Worm (Caenorhabditis elegans) whole organism, L2 larva: ENCODE results near the gene fipr-6.

Source experiments
- C34F6.9 ChIP-seq: fragments of 150-350 bp; optimal IDR thresholded peaks from 2 replicates; lab custom pipeline; 2014; ENCODE audit warnings: missing biosample characterization, missing genetic modification characterization
- F13H6.1 ChIP-seq: sonication (generic microtip); optimal IDR thresholded peaks from 2 replicates; lab custom pipeline; 2016; ENCODE audit warnings: missing genetic modification characterization, missing compliant biosample characterization
- R02D3.7 ChIP-seq: fragments of 150-350 bp; optimal IDR thresholded peaks from 2 replicates; lab custom pipeline; 2014; ENCODE audit warnings: missing biosample characterization, missing genetic modification characterization
- alr-1 ChIP-seq: fragments of 150-350 bp; optimal IDR thresholded peaks from 2 replicates; lab custom pipeline; 2014; ENCODE audit warnings: missing biosample characterization, missing genetic modification characterization
- aly-2 ChIP-seq: fragments of 150-350 bp; optimal IDR thresholded peaks from 2 replicates; lab custom pipeline; 2014; ENCODE audit warnings: missing biosample characterization, missing genetic modification characterization
- blmp-1 ChIP-seq: sonication (generic microtip); optimal IDR thresholded peaks from 2 replicates; lab custom pipeline; 2017; ENCODE audit warnings: missing genetic modification characterization, mild to moderate bottlenecking, missing compliant biosample characterization, antibody characterized with exemption, moderate library complexity; ENCODE audit not compliant: insufficient read depth
- ceh-16 ChIP-seq: fragments of 150-350 bp; optimal IDR thresholded peaks from 2 replicates; lab custom pipeline; 2014; ENCODE audit warnings: missing biosample characterization, missing genetic modification characterization
- ceh-82 ChIP-seq: fragments of 150-350 bp; optimal IDR thresholded peaks from 2 replicates; lab custom pipeline; 2014; ENCODE audit warnings: missing biosample characterization, missing genetic modification characterization
- crh-2 ChIP-seq: sonication (generic microtip); optimal IDR thresholded peaks from 2 replicates; lab custom pipeline; 2017; ENCODE audit warnings: missing biosample characterization, missing genetic modification characterization
- egl-27 ChIP-seq: sonication (generic microtip); optimal IDR thresholded peaks from 3 replicates; lab custom pipeline; 2017; ENCODE audit warnings: missing biosample characterization, missing genetic modification reagents, missing genetic modification characterization
- elt-1 ChIP-seq: fragments of 150-350 bp; optimal IDR thresholded peaks from 2 replicates; lab custom pipeline; 2014; ENCODE audit warnings: missing biosample characterization, missing genetic modification characterization
- elt-3 ChIP-seq: sonication (generic microtip); optimal IDR thresholded peaks from 2 replicates; lab custom pipeline; 2017; ENCODE audit warnings: missing biosample characterization, missing genetic modification characterization
- fos-1 ChIP-seq: fragments of 150-350 bp; optimal IDR thresholded peaks from 2 replicates; lab custom pipeline; 2014; ENCODE audit warnings: missing biosample characterization, missing genetic modification characterization
- lin-11 ChIP-seq: fragments of 150-350 bp; sonication (generic microtip); optimal IDR thresholded peaks from 2 replicates; lab custom pipeline; 2014; ENCODE audit warnings: missing biosample characterization, missing genetic modification characterization, inconsistent platforms, mixed read lengths
- lin-13 ChIP-seq: fragments of 150-350 bp; optimal IDR thresholded peaks from 2 replicates; lab custom pipeline; 2014; ENCODE audit warnings: missing biosample characterization, missing genetic modification reagents, missing genetic modification characterization
- lin-39 ChIP-seq: fragments of 150-350 bp; optimal IDR thresholded peaks from 2 replicates; lab custom pipeline; 2014; ENCODE audit warnings: missing biosample characterization, missing genetic modification reagents, missing genetic modification characterization
- lsy-2 ChIP-seq, 2 experiments: fragments of 150-350 bp in 1 of 2; sonication (generic microtip) in 1 of 2; optimal IDR thresholded peaks; 2 replicates each; lab custom pipeline; 2014 to 2017; ENCODE audit warnings: missing biosample characterization in 2 of 2, missing genetic modification characterization in 2 of 2
- mab-5 ChIP-seq: fragments of 150-350 bp; optimal IDR thresholded peaks from 2 replicates; lab custom pipeline; 2014; ENCODE audit warnings: missing biosample characterization, missing genetic modification characterization
- mdl-1 ChIP-seq, 2 experiments: fragments of 150-350 bp in 1 of 2; sonication (generic microtip) in 1 of 2; optimal IDR thresholded peaks; 2 replicates each; lab custom pipeline; 2017; ENCODE audit warnings: missing biosample characterization in 2 of 2, missing genetic modification characterization in 2 of 2
- nhr-10 ChIP-seq: sonication (generic microtip); optimal IDR thresholded peaks from 2 replicates; lab custom pipeline; 2017; ENCODE audit warnings: missing biosample characterization, missing genetic modification characterization
- nhr-11 ChIP-seq: fragments of 150-350 bp; optimal IDR thresholded peaks from 2 replicates; lab custom pipeline; 2014; ENCODE audit warnings: missing biosample characterization, missing genetic modification characterization
- nhr-12 ChIP-seq: fragments of 150-350 bp; optimal IDR thresholded peaks from 2 replicates; lab custom pipeline; 2014; ENCODE audit warnings: missing biosample characterization, missing genetic modification characterization
- nhr-129 ChIP-seq: fragments of 150-350 bp; optimal IDR thresholded peaks from 2 replicates; lab custom pipeline; 2014; ENCODE audit warnings: missing biosample characterization, missing genetic modification characterization
- nhr-21 ChIP-seq: fragments of 150-350 bp; optimal IDR thresholded peaks from 2 replicates; lab custom pipeline; 2014; ENCODE audit warnings: missing biosample characterization, missing genetic modification characterization
- nhr-23 ChIP-seq: fragments of 150-350 bp; optimal IDR thresholded peaks from 2 replicates; lab custom pipeline; 2014; ENCODE audit warnings: missing biosample characterization, missing genetic modification reagents, missing genetic modification characterization
- nhr-25 ChIP-seq: fragments of 150-350 bp; sonication (generic microtip); optimal IDR thresholded peaks from 3 replicates; lab custom pipeline; 2014; ENCODE audit warnings: missing biosample characterization, missing genetic modification characterization
- nhr-6 ChIP-seq: fragments of 150-350 bp; optimal IDR thresholded peaks from 2 replicates; lab custom pipeline; 2014; ENCODE audit warnings: missing biosample characterization, missing genetic modification characterization
- nhr-77 ChIP-seq: fragments of 150-350 bp; optimal IDR thresholded peaks from 2 replicates; lab custom pipeline; 2014; ENCODE audit warnings: missing biosample characterization, missing genetic modification characterization
- sem-4 ChIP-seq: fragments of 150-350 bp; optimal IDR thresholded peaks from 2 replicates; lab custom pipeline; 2014; ENCODE audit warnings: missing biosample characterization, missing genetic modification reagents, missing genetic modification characterization
- skn-1 ChIP-seq: sonication (generic microtip); optimal IDR thresholded peaks from 2 replicates; lab custom pipeline; 2017; ENCODE audit warnings: missing biosample characterization, missing genetic modification characterization
- sma-3 ChIP-seq: sonication (generic microtip); optimal IDR thresholded peaks from 2 replicates; lab custom pipeline; 2016; ENCODE audit warnings: missing genetic modification reagents, missing genetic modification characterization, missing compliant biosample characterization
- sma-9 ChIP-seq, 2 experiments: fragments of 150-350 bp in 1 of 2; sonication (generic microtip) in 1 of 2; optimal IDR thresholded peaks; 2 replicates each; lab custom pipeline; 2014 to 2016; ENCODE audit warnings: missing genetic modification characterization in 2 of 2, mild to moderate bottlenecking in 1 of 2, missing biosample characterization in 1 of 2, missing compliant biosample characterization in 1 of 2, missing genetic modification reagents in 1 of 2, moderate library complexity in 1 of 2
- snpc-4 ChIP-seq: fragments of 150-350 bp; optimal IDR thresholded peaks from 2 replicates; lab custom pipeline; 2014; ENCODE audit warnings: missing biosample characterization, missing genetic modification characterization
- unc-39 ChIP-seq: fragments of 150-350 bp; optimal IDR thresholded peaks from 2 replicates; lab custom pipeline; 2014; ENCODE audit warnings: missing biosample characterization, missing genetic modification characterization
- unc-55 ChIP-seq: fragments of 150-350 bp; sonication (generic microtip); optimal IDR thresholded peaks from 3 replicates; lab custom pipeline; 2014; ENCODE audit warnings: missing biosample characterization, missing genetic modification reagents, missing genetic modification characterization
- zag-1 ChIP-seq: fragments of 150-350 bp; optimal IDR thresholded peaks from 2 replicates; lab custom pipeline; 2014; ENCODE audit warnings: missing biosample characterization, missing genetic modification characterization
- ztf-1 ChIP-seq: fragments of 200-800 bp; sonication (Bioruptor generic); conservative IDR thresholded peaks from 2 replicates; pipeline ENCODE4 v1.3.6; 2022; ENCODE audit warnings: missing genetic modification characterization, missing compliant biosample characterization
- ztf-4 ChIP-seq: fragments of 150-350 bp; optimal IDR thresholded peaks from 2 replicates; lab custom pipeline; 2014; ENCODE audit warnings: missing biosample characterization, missing genetic modification characterization

The fipr-6 gene

DNA sequence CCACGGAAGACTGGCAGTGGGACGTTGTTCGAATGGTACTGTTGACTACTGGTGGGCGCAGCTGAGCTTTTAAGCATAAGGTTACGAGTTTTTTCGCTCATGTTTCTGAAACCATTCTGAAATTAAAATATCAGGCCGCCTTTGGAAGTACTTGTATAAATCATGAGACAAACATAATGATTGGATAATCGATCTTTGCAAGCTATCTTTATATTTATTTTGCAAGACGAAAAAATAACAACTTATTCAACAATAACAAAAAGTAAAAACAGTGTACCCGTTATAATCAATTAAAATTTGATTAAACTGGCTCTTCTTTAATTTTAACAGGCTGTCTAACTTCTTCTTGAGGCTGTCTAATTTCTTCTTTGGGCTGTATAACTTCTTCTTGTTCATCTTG, 25.5 kb upstream of the fipr-6 start, which contains the start of gene ZK856.16:
Gene ZK856.16, minus strand, starts transcription at position 101 of the 400 bp plus-strand sequence.
- TF ChIP-seq mab-5 (tag; lab: Kevin White, UChicago) (no peak), nhr-21 (tag; lab: Kevin White, UChicago) (no peak), nhr-12 (tag; lab: Kevin White, UChicago) (no peak), crh-2 (tag; lab: Kevin White, UChicago) (no peak), aly-2 (tag; lab: Kevin White, UChicago) (no peak), nhr-6 (tag; lab: Kevin White, UChicago) (no peak), nhr-10 (tag; lab: Kevin White, UChicago) (no peak), zag-1 (tag; lab: Kevin White, UChicago) (no peak), lsy-2 (tag; optimal IDR thresholded peaks at IDR 0.05; lab: Kevin White, UChicago) (no peak), sma-9 (GFP tag; optimal IDR thresholded peaks at IDR 0.05; lab: Kevin White, UChicago) (no peak), sma-9 (tag; optimal IDR thresholded peaks at IDR 0.05; lab: Kevin White, UChicago) (no peak), ztf-1 (GFP tag; lab: Robert Waterston, UW) (no peak), nhr-23 (tag; lab: Kevin White, UChicago) (no peak)

DNA sequence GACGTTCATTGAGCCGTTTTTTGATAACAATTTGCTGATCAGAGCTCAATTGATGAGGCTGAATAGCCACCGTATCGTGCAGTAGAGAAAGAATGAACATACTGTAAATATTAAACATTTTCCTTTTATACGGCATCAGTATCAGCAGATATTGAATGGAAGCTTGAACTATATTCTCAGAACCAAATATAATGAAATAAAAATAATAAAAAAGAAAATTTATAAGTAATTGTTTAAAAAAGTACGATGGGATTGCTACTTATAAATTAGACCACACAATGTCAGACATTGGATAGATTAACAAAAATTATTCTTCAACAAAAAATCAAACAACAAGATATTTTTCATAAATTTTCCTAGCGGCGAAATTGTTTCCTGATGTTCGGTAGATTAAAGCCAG, 24.5 kb upstream of the fipr-6 start, which contains the start of gene rpc-25:
Gene rpc-25, minus strand, starts transcription at position 101 of the 400 bp plus-strand sequence.
- no peak for TF ChIP-seq elt-3 (tag; lab: Kevin White, UChicago)
- no peak for TF ChIP-seq lin-13
- TF ChIP-seq elt-1, result no peak
- no peak for TF ChIP-seq sma-9 (GFP tag; optimal IDR thresholded peaks at IDR 0.05; lab: Kevin White, UChicago)
- TF ChIP-seq sma-9 (tag; optimal IDR thresholded peaks at IDR 0.05; lab: Kevin White, UChicago), result no peak
- no peak for TF ChIP-seq egl-27 (tag; lab: Kevin White, UChicago)
- TF ChIP-seq skn-1 (tag; lab: Kevin White, UChicago), result no peak
- TF ChIP-seq mab-5 (tag; lab: Kevin White, UChicago), result no peak

DNA sequence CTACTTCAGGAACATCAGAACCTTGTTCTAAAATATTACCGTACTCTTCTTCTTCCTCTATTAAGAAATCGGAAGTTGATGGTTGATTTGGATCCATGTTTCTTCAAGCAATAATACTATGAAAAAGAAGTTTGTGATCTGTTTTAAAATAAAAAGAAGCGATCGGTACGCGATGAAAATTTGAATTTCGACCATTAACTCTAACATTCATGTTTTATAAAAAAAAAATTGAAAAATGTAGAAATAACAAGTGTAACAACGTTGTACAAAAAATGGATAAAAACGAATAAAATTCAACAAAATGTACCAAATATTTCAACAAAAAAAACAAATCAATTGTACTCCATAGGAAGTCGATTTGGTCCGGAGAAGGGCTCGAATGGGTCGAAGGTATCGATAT, 20.8 kb upstream of the fipr-6 start, which contains the start of gene tftc-3:
Gene tftc-3, minus strand, starts transcription at position 101 of the 400 bp plus-strand sequence.
- no peak for TF ChIP-seq ceh-16 (tag; lab: Kevin White, UChicago)
- TF ChIP-seq nhr-12 (tag; lab: Kevin White, UChicago), result no peak
- TF ChIP-seq snpc-4, result no peak
- TF ChIP-seq nhr-11 (tag; lab: Kevin White, UChicago), result no peak
- no peak for TF ChIP-seq sma-3
- TF ChIP-seq lin-39 (tag; lab: Kevin White, UChicago), result no peak
- no peak for TF ChIP-seq fos-1 (tag; lab: Kevin White, UChicago)
- TF ChIP-seq elt-3 (tag; lab: Kevin White, UChicago), result no peak

DNA sequence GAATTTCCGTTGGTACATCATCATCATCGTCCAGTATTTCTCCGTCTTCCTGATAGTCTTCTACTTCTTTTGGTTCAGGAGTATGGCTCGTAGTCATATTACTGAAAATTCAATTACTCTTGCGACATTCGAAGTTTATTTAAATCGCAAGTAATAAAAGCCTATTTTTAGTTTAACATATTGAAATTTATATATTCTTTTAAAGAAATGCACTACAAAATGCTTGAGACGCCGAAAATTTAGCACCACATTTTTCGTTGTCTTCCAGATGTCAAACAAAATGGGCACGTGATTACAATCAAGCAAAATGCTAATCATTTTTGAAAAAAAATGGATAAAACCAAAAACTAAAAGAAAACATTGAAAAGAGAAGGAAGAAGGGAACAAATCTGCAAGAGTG, 19.0 kb upstream of the fipr-6 start, which contains the start of gene zhit-3:
Gene zhit-3, minus strand, starts transcription at position 101 of the 400 bp plus-strand sequence.
- TF ChIP-seq ceh-82 (tag; lab: Kevin White, UChicago) (no peak), lin-11 (no peak), F13H6.1 (no peak), ztf-1 (GFP tag; lab: Robert Waterston, UW) (no peak), unc-55 (GFP tag; lab: Kevin White, UChicago) (no peak), nhr-25 (no peak), ceh-16 (tag; lab: Kevin White, UChicago) (no peak), skn-1 (tag; lab: Kevin White, UChicago) (no peak), crh-2 (tag; lab: Kevin White, UChicago) (no peak), sem-4 (tag; lab: Kevin White, UChicago) (no peak), alr-1 (no peak), blmp-1 (tag; lab: Kevin White, UChicago) (no peak), nhr-6 (tag; lab: Kevin White, UChicago) (no peak), ztf-4 (tag; lab: Kevin White, UChicago) (no peak), nhr-10 (tag; lab: Kevin White, UChicago) (no peak), lin-13 (no peak)

DNA sequence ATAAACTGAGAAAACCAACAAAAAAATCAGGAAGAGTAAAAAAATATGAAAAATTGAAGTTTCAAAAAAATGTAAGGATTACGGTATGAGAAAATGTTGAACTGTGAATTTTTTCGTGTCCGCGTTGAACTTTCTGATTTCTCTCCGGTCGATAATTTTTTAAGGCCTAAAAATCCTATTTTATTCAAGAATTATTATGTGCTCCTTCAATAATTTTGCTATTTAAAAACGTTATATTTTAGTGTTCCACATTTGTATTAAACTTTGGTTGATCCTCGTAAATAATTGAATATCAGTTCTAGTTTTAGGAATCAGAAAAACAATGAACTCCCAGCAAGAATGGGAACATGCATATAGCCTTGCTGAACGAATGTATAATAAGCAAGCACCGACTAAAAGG, 18.4 kb upstream of the fipr-6 start, which contains the start of gene hpo-40:
Gene hpo-40, plus strand, starts transcription at position 301 of the 400 bp plus-strand sequence.
- TF ChIP-seq nhr-10 (tag; lab: Kevin White, UChicago) (no peak), R02D3.7 (no peak), nhr-129 (no peak), unc-39 (no peak), nhr-11 (tag; lab: Kevin White, UChicago) (no peak), zag-1 (tag; lab: Kevin White, UChicago) (no peak), C34F6.9 (tag; lab: Kevin White, UChicago) (no peak), nhr-77 (tag; lab: Kevin White, UChicago) (no peak), ztf-4 (tag; lab: Kevin White, UChicago) (no peak), skn-1 (tag; lab: Kevin White, UChicago) (no peak), mdl-1 (tag; optimal IDR thresholded peaks at IDR 0.05; lab: Kevin White, UChicago) (no peak)
